Fruit fly (Drosophila melanogaster) whole organism, pupa: ENCODE results near the gene Ranbp21.

Experiments used
- CG10348 ChIP-seq: fragments of 200-800 bp; sonication (Bioruptor generic); IDR thresholded peaks from 2 replicates; pipeline ENCODE4 v1.3.6; 2022; ENCODE audit warnings: missing biosample characterization, missing genetic modification characterization
- CG12605 ChIP-seq: fragments of 200-800 bp; sonication (Bioruptor generic); IDR thresholded peaks from 2 replicates; pipeline ENCODE4 v1.3.6; 2022; ENCODE audit warnings: missing biosample characterization, missing genetic modification characterization
- CG13204 ChIP-seq: fragments of 200-800 bp; sonication (Bioruptor generic); optimal IDR thresholded peaks from 2 replicates; lab custom pipeline; 2018; ENCODE audit warnings: missing biosample characterization, mild to moderate bottlenecking, missing genetic modification characterization, moderate library complexity
- CG14655 ChIP-seq: fragments of 200-800 bp; sonication (Bioruptor generic); optimal IDR thresholded peaks from 3 replicates; lab custom pipeline; 2017; ENCODE audit warnings: mild to moderate bottlenecking, missing biosample characterization, missing genetic modification reagents, missing genetic modification characterization
- CG15710 ChIP-seq: fragments of 200-800 bp; sonication (Bioruptor generic); optimal IDR thresholded peaks from 2 replicates; lab custom pipeline; 2018; ENCODE audit warnings: missing biosample characterization, mild to moderate bottlenecking, missing genetic modification characterization, moderate library complexity
- CG17806 ChIP-seq: fragments of 200-800 bp; sonication (Bioruptor generic); optimal IDR thresholded peaks from 2 replicates; lab custom pipeline; 2018; ENCODE audit warnings: missing biosample characterization, mild to moderate bottlenecking, missing genetic modification characterization, moderate library complexity
- CG32121 ChIP-seq: fragments of 200-800 bp; sonication (Bioruptor generic); IDR thresholded peaks from 2 replicates; pipeline ENCODE4 v1.3.6; 2022; ENCODE audit warnings: missing biosample characterization, missing genetic modification characterization
- CG34367 ChIP-seq: fragments of 200-800 bp; sonication (Bioruptor generic); optimal IDR thresholded peaks from 2 replicates; lab custom pipeline; 2018; ENCODE audit warnings: missing biosample characterization, mild to moderate bottlenecking, missing genetic modification characterization
- CG4496 ChIP-seq: fragments of 200-800 bp; sonication (Bioruptor generic); IDR thresholded peaks from 3 replicates; pipeline ENCODE4 v1.3.6; 2022; ENCODE audit warnings: missing biosample characterization, missing genetic modification characterization
- CG8159 ChIP-seq: fragments of 200-800 bp; sonication (Bioruptor generic); optimal IDR thresholded peaks from 3 replicates; lab custom pipeline; 2018; ENCODE audit warnings: missing biosample characterization, mild to moderate bottlenecking, missing genetic modification characterization, moderate library complexity
- CG8301 ChIP-seq: fragments of 200-800 bp; sonication (Bioruptor generic); optimal IDR thresholded peaks from 2 replicates; lab custom pipeline; 2018; ENCODE audit warnings: missing biosample characterization, mild to moderate bottlenecking, missing genetic modification characterization
- CG9948 ChIP-seq: fragments of 200-800 bp; sonication (Bioruptor generic); optimal IDR thresholded peaks from 2 replicates; lab custom pipeline; 2018; ENCODE audit warnings: missing biosample characterization, mild to moderate bottlenecking, missing genetic modification characterization, moderate library complexity
- D1 ChIP-seq: fragments of 200-800 bp; sonication (Bioruptor generic); optimal IDR thresholded peaks from 2 replicates; lab custom pipeline; 2018; ENCODE audit warnings: missing biosample characterization, mild to moderate bottlenecking, missing genetic modification characterization, moderate library complexity
- EcR ChIP-seq: fragments of 200-800 bp; sonication (Bioruptor generic); optimal IDR thresholded peaks from 3 replicates; lab custom pipeline; 2019; ENCODE audit warnings: missing biosample characterization, missing genetic modification characterization, mild to moderate bottlenecking, moderate library complexity, missing genetic modification reagents
- Ets98B ChIP-seq: fragments of 200-800 bp; sonication (Bioruptor generic); IDR thresholded peaks from 2 replicates; pipeline ENCODE4 v1.3.6; 2022; ENCODE audit warnings: missing biosample characterization, missing genetic modification characterization
- Pif1A ChIP-seq: fragments of 200-800 bp; sonication (Bioruptor generic); optimal IDR thresholded peaks from 3 replicates; lab custom pipeline; 2016; ENCODE audit warnings: missing biosample characterization, missing genetic modification characterization
- Pif1B ChIP-seq: fragments of 200-800 bp; sonication (Bioruptor generic); optimal IDR thresholded peaks from 3 replicates; lab custom pipeline; 2016; ENCODE audit warnings: missing biosample characterization, missing genetic modification characterization
- Snoo ChIP-seq: fragments of 200-800 bp; sonication (Bioruptor generic); optimal IDR thresholded peaks from 3 replicates; lab custom pipeline; 2017; ENCODE audit warnings: missing biosample characterization, mild to moderate bottlenecking, missing genetic modification characterization, inconsistent platforms
- fd96Ca ChIP-seq: fragments of 200-800 bp; sonication (Bioruptor generic); IDR thresholded peaks from 3 replicates; pipeline ENCODE4 v1.3.6; 2022; ENCODE audit warnings: missing biosample characterization, missing genetic modification characterization
- gl ChIP-seq: fragments of 200-800 bp; sonication (Bioruptor generic); optimal IDR thresholded peaks from 2 replicates; lab custom pipeline; 2018; ENCODE audit warnings: missing biosample characterization, mild to moderate bottlenecking, missing genetic modification characterization
- rn ChIP-seq: fragments of 200-800 bp; sonication (Bioruptor generic); IDR thresholded peaks from 2 replicates; pipeline ENCODE4 v1.3.6; 2022; ENCODE audit warnings: missing biosample characterization, missing genetic modification characterization

Gene Ranbp21

dm6 chrX:19692951-19693698, 41.1 kb upstream of the Ranbp21 start, which contains the start of gene Mer:
Mer (minus strand) TSS chrX:19693500.
- TF ChIP-seq CG17806 (tag; lab: Kevin White, UChicago) (peak; percentile 77), EcR (GFP tag; lab: Kevin White, UChicago) (no peak), CG8301 (tag; lab: Kevin White, UChicago) (peak; percentile 87), CG14655 (no peak), CG8159 (tag; lab: Kevin White, UChicago) (peak; percentile 82), Snoo (tag; lab: Kevin White, UChicago) (peak; percentile 88), CG4496 (GFP tag; lab: Robert Waterston, UW) (peak; percentile 93), CG34367 (tag; lab: Kevin White, UChicago) (peak; percentile 76), rn (GFP tag; lab: Robert Waterston, UW) (peak; percentile 66; the same call in 1 of the 2 replicates), Ets98B (peak; percentile 88), CG13204 (GFP tag; lab: Kevin White, UChicago) (no peak), Pif1B (GFP tag; lab: Kevin White, UChicago) (no peak), CG32121 (peak; percentile 87), CG15710 (peak; percentile 82), fd96Ca (GFP tag; lab: Robert Waterston, UW) (peak; percentile 95), Pif1A (GFP tag; lab: Kevin White, UChicago) (no peak), CG10348 (GFP tag; lab: Robert Waterston, UW) (no peak), D1 (tag; lab: Kevin White, UChicago) (no peak), CG9948 (tag; lab: Kevin White, UChicago) (peak; percentile 76), CG12605 (GFP tag; lab: Robert Waterston, UW) (peak; percentile 73; the same call in 1 of the 2 replicates), gl (peak; percentile 79)
- TF ChIP-seq, all 21 proteins: peak for 14

dm6 chrX:19690050-19690449, 38.0 kb upstream of the Ranbp21 start:
- TF ChIP-seq Pif1B (GFP tag; lab: Kevin White, UChicago): no peak
- no peak for TF ChIP-seq Ets98B
- TF ChIP-seq Snoo (tag; lab: Kevin White, UChicago): no peak
- no peak for TF ChIP-seq CG8301 (tag; lab: Kevin White, UChicago)
- no peak for TF ChIP-seq CG13204 (GFP tag; lab: Kevin White, UChicago)
- no peak for TF ChIP-seq CG17806 (tag; lab: Kevin White, UChicago)

- TF ChIP-seq rn (GFP tag; lab: Robert Waterston, UW) (no peak), CG4496 (GFP tag; lab: Robert Waterston, UW) (no peak)
Measured at dm6 chrX:19688848-19689247, 36.8 kb upstream of the Ranbp21 start, which contains the start of gene CG14227. CG14227 (minus strand) TSS chrX:19688948.

- TF ChIP-seq CG32121 (peak; percentile 40; the same call in 1 of the 2 replicates), CG10348 (GFP tag; lab: Robert Waterston, UW) (0 out of 2 replicates have a peak, but pooled peaks have one; percentile 10), Ets98B (peak; percentile 14; the same call in 1 of the 2 replicates), CG8301 (tag; lab: Kevin White, UChicago) (no peak)
Measured at dm6 chrX:19684048-19684447, 32.0 kb upstream of the Ranbp21 start.

- peak; percentile 29; the same call in 2 of the 3 replicates for TF ChIP-seq CG4496 (GFP tag; lab: Robert Waterston, UW)
- TF ChIP-seq CG8301 (tag; lab: Kevin White, UChicago): no peak
- no peak for TF ChIP-seq CG34367 (tag; lab: Kevin White, UChicago)
- peak; percentile 14 for TF ChIP-seq CG13204 (GFP tag; lab: Kevin White, UChicago)
- TF ChIP-seq CG14655: no peak
- TF ChIP-seq CG12605 (GFP tag; lab: Robert Waterston, UW): no peak
- no peak for TF ChIP-seq fd96Ca (GFP tag; lab: Robert Waterston, UW)
- TF ChIP-seq CG32121: no peak
- TF ChIP-seq CG10348 (GFP tag; lab: Robert Waterston, UW): no peak
- peak; percentile 41; the same call in 1 of the 2 replicates for TF ChIP-seq Ets98B
- TF ChIP-seq D1 (tag; lab: Kevin White, UChicago): no peak
- no peak for TF ChIP-seq CG17806 (tag; lab: Kevin White, UChicago)
- no peak for TF ChIP-seq rn (GFP tag; lab: Robert Waterston, UW)
Measured at dm6 chrX:19683040-19683875, 31.2 kb upstream of the Ranbp21 start, which contains the start of the genes dome and Ubqn. dome (minus strand) TSS chrX:19683518. Ubqn (plus strand) TSS chrX:19683808.

- TF ChIP-seq CG8301 (tag; lab: Kevin White, UChicago): no peak
- no peak for TF ChIP-seq EcR (GFP tag; lab: Kevin White, UChicago)
- no peak for TF ChIP-seq CG9948 (tag; lab: Kevin White, UChicago)
- TF ChIP-seq CG17806 (tag; lab: Kevin White, UChicago): no peak
- no peak for TF ChIP-seq CG14655
- TF ChIP-seq CG13204 (GFP tag; lab: Kevin White, UChicago): no peak
- TF ChIP-seq CG10348 (GFP tag; lab: Robert Waterston, UW): no peak
- no peak for TF ChIP-seq rn (GFP tag; lab: Robert Waterston, UW)
- no peak for TF ChIP-seq CG12605 (GFP tag; lab: Robert Waterston, UW)
- no peak for TF ChIP-seq D1 (tag; lab: Kevin White, UChicago)
- TF ChIP-seq Ets98B: no peak
Measured at dm6 chrX:19679207-19679606, 27.1 kb upstream of the Ranbp21 start.
